Worm (Caenorhabditis elegans): ENCODE data around the gene C49C8.1.

Gene C49C8.1

DNA sequence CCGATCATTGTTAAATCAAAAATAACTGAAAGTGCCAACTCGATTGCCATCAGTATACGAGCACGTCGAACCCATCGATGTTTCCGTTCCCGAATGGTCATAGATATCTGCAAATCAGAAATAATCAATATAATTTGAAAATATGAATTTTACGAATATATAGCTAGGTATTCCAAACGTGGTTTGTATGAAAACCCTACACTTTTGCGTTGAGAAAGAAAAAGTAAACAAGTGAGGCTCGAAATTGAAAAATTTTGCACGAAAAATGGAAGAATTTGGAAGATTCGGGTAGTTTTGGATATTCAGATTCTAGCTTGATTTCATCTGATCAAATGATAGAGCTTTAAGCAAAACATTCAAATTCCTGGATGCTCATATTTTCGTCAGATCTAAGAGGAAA lies 15.6 kb upstream of the C49C8.1 start, which contains the start of gene F42A9.9:
Gene F42A9.9 (minus strand): TSS at position 101 of the 400 bp plus-strand sequence.
- TF ChIP-seq rbr-2 (tag; optimal IDR thresholded peaks at IDR 0.05) (no peak), attf-4 (tag; optimal IDR thresholded peaks at IDR 0.05) (no peak), unc-39 (tag; optimal IDR thresholded peaks at IDR 0.05) (no peak), fkh-10 (GFP tag; optimal IDR thresholded peaks at IDR 0.05) (no peak), F37D6.2 (tag; optimal IDR thresholded peaks at IDR 0.05) (no peak), nhr-111 (GFP tag; optimal IDR thresholded peaks at IDR 0.05) (no peak)

DNA sequence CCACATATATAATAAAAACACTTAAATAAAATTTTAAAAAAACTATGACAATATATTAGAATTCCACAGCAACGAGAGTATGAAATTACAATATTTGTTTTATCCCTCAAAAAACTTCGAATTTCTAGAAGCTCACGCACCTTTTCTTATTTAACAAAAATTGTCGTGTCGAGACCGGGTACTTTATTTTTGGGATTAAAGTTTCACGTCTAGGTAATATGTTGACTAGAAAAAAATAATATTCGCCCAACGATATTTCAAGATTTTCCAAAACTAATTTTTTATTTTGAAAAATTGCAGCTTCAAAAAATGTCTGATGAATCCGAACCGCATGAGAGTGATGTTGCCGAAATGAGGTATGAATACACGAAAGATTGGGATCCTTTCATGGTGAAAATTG lies 9.9 kb upstream of the C49C8.1 start, which contains the start of gene C49C8.3:
Gene C49C8.3 (plus strand): TSS at position 301 of the 400 bp plus-strand sequence.
- no peak for TF ChIP-seq zip-11 (GFP tag; IDR thresholded peaks at IDR 0.05)
- TF ChIP-seq F10B5.3 (tag; optimal IDR thresholded peaks at IDR 0.05) = no peak
- TF ChIP-seq T26A8.4 (GFP tag; IDR thresholded peaks at IDR 0.05) = no peak
- no peak for TF ChIP-seq nhr-11 (tag; optimal IDR thresholded peaks at IDR 0.05)
- no peak for TF ChIP-seq daf-8 (GFP tag; IDR thresholded peaks at IDR 0.05)

DNA sequence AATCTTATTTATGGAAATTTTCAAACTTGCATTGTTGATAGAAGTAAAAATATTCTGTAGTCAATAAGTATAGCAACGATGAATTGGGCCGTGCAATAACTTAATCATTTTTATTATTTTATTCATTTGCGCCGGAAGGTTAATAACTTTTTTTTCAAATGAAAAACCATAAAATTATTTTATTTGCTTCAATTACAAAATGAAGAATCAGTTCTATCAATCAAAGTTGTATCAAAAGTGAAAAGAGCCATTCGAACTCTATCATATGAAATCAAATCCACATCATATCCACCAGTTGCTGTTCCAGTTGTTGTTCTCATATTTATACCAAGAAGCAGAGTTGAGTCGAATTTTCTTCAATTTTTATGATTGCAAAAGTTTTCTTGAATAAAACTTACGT lies 5.9 kb upstream of the C49C8.1 start, which contains the start of gene cyp-33E1:
Gene cyp-33E1 (minus strand): TSS at position 101 of the 400 bp plus-strand sequence.
- TF ChIP-seq unc-39 (tag; optimal IDR thresholded peaks at IDR 0.05) (no peak), ztf-7 (tag; optimal IDR thresholded peaks at IDR 0.05) (no peak), spr-3 (GFP tag; optimal IDR thresholded peaks at IDR 0.05) (no peak), lin-13 (GFP tag; optimal IDR thresholded peaks at IDR 0.05) (no peak), vab-7 (GFP tag; IDR thresholded peaks at IDR 0.05) (no peak), T26A8.4 (GFP tag; IDR thresholded peaks at IDR 0.05) (no peak), php-3 (GFP tag; IDR thresholded peaks at IDR 0.05) (no peak), snpc-1.2 (GFP tag; IDR thresholded peaks at IDR 0.05) (no peak), pha-4 (GFP tag; IDR thresholded peaks at IDR 0.05) (no peak), pha-4 (tag; optimal IDR thresholded peaks at IDR 0.05) (no peak), F26F4.8 (GFP tag; conservative IDR thresholded peaks at IDR 0.05) (no peak), aha-1 (tag) (no peak), nhr-28 (tag; optimal IDR thresholded peaks at IDR 0.05) (no peak), set-16 (GFP tag; IDR thresholded peaks at IDR 0.05) (no peak), mep-1 (tag; optimal IDR thresholded peaks at IDR 0.05) (no peak), madf-9 (GFP tag; conservative IDR thresholded peaks at IDR 0.05) (no peak), nhr-11 (tag; optimal IDR thresholded peaks at IDR 0.05) (no peak), ceh-82 (tag; optimal IDR thresholded peaks at IDR 0.05) (no peak), nhr-10 (tag; optimal IDR thresholded peaks at IDR 0.05) (no peak)

DNA sequence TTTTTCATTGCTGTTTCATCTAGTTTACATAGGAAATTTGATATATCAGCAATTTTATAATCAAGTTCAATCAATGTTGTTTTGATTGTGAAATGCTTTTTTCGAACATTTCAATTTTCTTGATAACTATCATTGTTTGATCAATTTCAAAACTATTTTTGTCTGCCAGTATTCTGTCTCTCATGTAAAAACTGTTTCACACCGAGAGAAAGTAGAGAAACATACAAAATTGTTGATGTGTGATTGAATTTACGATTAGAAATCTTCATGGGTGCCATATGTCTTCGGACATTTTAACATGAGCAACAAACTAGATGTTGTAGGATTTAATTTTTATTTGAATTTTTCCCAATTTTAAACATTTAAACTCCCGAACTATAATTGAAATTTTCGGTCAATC lies 3.7 kb upstream of the C49C8.1 start, which contains the start of gene C49C8.2:
Gene C49C8.2 (plus strand): TSS at position 393 of the 400 bp plus-strand sequence.
- TF ChIP-seq dmd-6 (GFP tag; IDR thresholded peaks at IDR 0.05) (peak; percentile 10; the same call in 1 of the 2 replicates), nhr-25 (tag; optimal IDR thresholded peaks at IDR 0.05; ENCODE audit: borderline replicate concordance, insufficient read depth) (no peak), dve-1 (tag; optimal IDR thresholded peaks at IDR 0.05; ENCODE audit: insufficient read depth) (peak; percentile 56), hlh-11 (tag; optimal IDR thresholded peaks at IDR 0.05) (peak; percentile 51), pha-4 (GFP tag; IDR thresholded peaks at IDR 0.05) (no peak), pha-4 (tag; optimal IDR thresholded peaks at IDR 0.05) (no peak), nhr-28 (tag; optimal IDR thresholded peaks at IDR 0.05) (peak; percentile 22), arid-1 (GFP tag; conservative IDR thresholded peaks at IDR 0.05) (no peak), zip-2 (tag; optimal IDR thresholded peaks at IDR 0.05) (no peak), T20F7.1 (GFP tag; optimal IDR thresholded peaks at IDR 0.05) (peak; percentile 28), gei-8 (GFP tag; optimal IDR thresholded peaks at IDR 0.05) (no peak), aha-1 (tag) (peak; percentile 57), unc-62 (GFP tag; optimal IDR thresholded peaks at IDR 0.05 in 1 of 2) (peak in 1 of 2 experiments; percentile 81), unc-62 (tag; optimal IDR thresholded peaks at IDR 0.05) (no peak), php-3 (GFP tag; IDR thresholded peaks at IDR 0.05) (no peak), daf-16 (GFP tag; optimal IDR thresholded peaks at IDR 0.05) (no peak), daf-16 (tag; optimal IDR thresholded peaks at IDR 0.05) (peak; percentile 66)

Data from whole organism, L4 larva.